Fruit fly (Drosophila melanogaster) whole organism, embryonic: ENCODE results near the gene phol.

Source experiments
- Bteb2 ChIP-seq: fragments of 200-800 bp; sonication (Bioruptor generic); optimal IDR thresholded peaks from 2 replicates; lab custom pipeline; 2016; ENCODE audit warnings: missing biosample characterization, missing genetic modification characterization
- CG10543 ChIP-seq: fragments of 200-800 bp; sonication (Bioruptor generic); optimal IDR thresholded peaks from 3 replicates; lab custom pipeline; 2017; ENCODE audit warnings: missing biosample characterization, mild to moderate bottlenecking, missing genetic modification characterization, moderate library complexity
- CG11456 ChIP-seq: fragments of 200-800 bp; sonication (Bioruptor generic); IDR thresholded peaks from 3 replicates; pipeline ENCODE4 v1.3.6; 2022; ENCODE audit warnings: missing biosample characterization, missing genetic modification characterization
- CG15073 ChIP-seq: fragments of 200-800 bp; sonication (Bioruptor generic); optimal IDR thresholded peaks from 2 replicates; lab custom pipeline; 2016; ENCODE audit warnings: missing biosample characterization, missing genetic modification characterization
- CG15696 ChIP-seq: fragments of 200-800 bp; sonication (Bioruptor generic); optimal IDR thresholded peaks from 2 replicates; lab custom pipeline; 2019; ENCODE audit warnings: missing biosample characterization, mild to moderate bottlenecking, missing genetic modification characterization, moderate library complexity
- CG16815 ChIP-seq: fragments of 200-800 bp; sonication (Bioruptor generic); optimal IDR thresholded peaks from 3 replicates; lab custom pipeline; 2017; ENCODE audit warnings: missing biosample characterization, mild to moderate bottlenecking, missing genetic modification characterization
- CG17186 ChIP-seq: fragments of 200-800 bp; sonication (Bioruptor generic); optimal IDR thresholded peaks from 3 replicates; lab custom pipeline; 2017; ENCODE audit warnings: missing biosample characterization, missing genetic modification reagents, missing genetic modification characterization
- CG17328 ChIP-seq: fragments of 200-800 bp; sonication (Bioruptor generic); IDR thresholded peaks from 2 replicates; pipeline ENCODE4 v1.3.6; 2022; ENCODE audit warnings: missing biosample characterization, missing genetic modification characterization
- CG17912 ChIP-seq: fragments of 200-800 bp; sonication (Bioruptor generic); optimal IDR thresholded peaks from 2 replicates; lab custom pipeline; 2018; ENCODE audit warnings: missing biosample characterization, mild to moderate bottlenecking, missing genetic modification characterization
- CG2202 ChIP-seq: fragments of 200-800 bp; sonication (Bioruptor generic); optimal IDR thresholded peaks from 2 replicates; lab custom pipeline; 2018; ENCODE audit warnings: missing biosample characterization, mild to moderate bottlenecking, missing genetic modification characterization
- CG30403 ChIP-seq: fragments of 200-800 bp; sonication (Bioruptor generic); optimal IDR thresholded peaks from 3 replicates; lab custom pipeline; 2016; ENCODE audit warnings: missing biosample characterization, missing genetic modification characterization
- CG30431 ChIP-seq: fragments of 200-800 bp; sonication (Bioruptor generic); optimal IDR thresholded peaks from 2 replicates; lab custom pipeline; 2017; ENCODE audit warnings: missing biosample characterization, missing genetic modification characterization
- CG3838 ChIP-seq: fragments of 200-800 bp; sonication (Bioruptor generic); optimal IDR thresholded peaks from 3 replicates; lab custom pipeline; 2016; ENCODE audit warnings: missing biosample characterization, missing genetic modification characterization
- CG3995 ChIP-seq: fragments of 200-800 bp; sonication (Bioruptor generic); optimal IDR thresholded peaks from 3 replicates; lab custom pipeline; 2016; ENCODE audit warnings: missing biosample characterization, missing genetic modification characterization
- CG5180 ChIP-seq: fragments of 200-800 bp; sonication (Bioruptor generic); optimal IDR thresholded peaks from 3 replicates; lab custom pipeline; 2017; ENCODE audit warnings: missing biosample characterization, missing genetic modification characterization, mild to moderate bottlenecking, moderate library complexity, missing genetic modification reagents
- CG6654 ChIP-seq: fragments of 200-800 bp; sonication (Bioruptor generic); optimal IDR thresholded peaks from 2 replicates; lab custom pipeline; 2017; ENCODE audit warnings: missing biosample characterization, mild to moderate bottlenecking, missing genetic modification characterization
- CG7963 ChIP-seq: fragments of 200-800 bp; sonication (Bioruptor generic); IDR thresholded peaks from 3 replicates; pipeline ENCODE4 v1.3.6; 2022; ENCODE audit warnings: missing biosample characterization, missing genetic modification characterization; ENCODE audit not compliant: partially characterized antibody
- CG7987 ChIP-seq: fragments of 200-800 bp; sonication (Bioruptor generic); optimal IDR thresholded peaks from 2 replicates; lab custom pipeline; 2018; ENCODE audit warnings: missing biosample characterization, mild to moderate bottlenecking, missing genetic modification characterization, moderate library complexity
- CG8765 ChIP-seq: fragments of 200-800 bp; sonication (Bioruptor generic); IDR thresholded peaks from 2 replicates; pipeline ENCODE4 v1.3.6; 2022; ENCODE audit warnings: missing biosample characterization, missing genetic modification characterization
- CG9437 ChIP-seq: fragments of 200-800 bp; sonication (Bioruptor generic); optimal IDR thresholded peaks from 2 replicates; lab custom pipeline; 2018; ENCODE audit warnings: missing biosample characterization, mild to moderate bottlenecking, missing genetic modification characterization
- CG9797 ChIP-seq: fragments of 200-800 bp; sonication (Bioruptor generic); optimal IDR thresholded peaks from 3 replicates; lab custom pipeline; 2018; ENCODE audit warnings: missing biosample characterization, mild to moderate bottlenecking, missing genetic modification characterization
- Dad ChIP-seq: fragments of 200-800 bp; sonication (Bioruptor generic); optimal IDR thresholded peaks from 3 replicates; lab custom pipeline; 2016; ENCODE audit warnings: missing biosample characterization, missing genetic modification characterization
- HLHmδ ChIP-seq: fragments of 200-800 bp; sonication (Bioruptor generic); optimal IDR thresholded peaks from 2 replicates; lab custom pipeline; 2018; ENCODE audit warnings: missing biosample characterization, mild to moderate bottlenecking, missing genetic modification characterization, moderate library complexity
- NC2β ChIP-seq: fragments of 200-800 bp; sonication (Bioruptor generic); optimal IDR thresholded peaks from 2 replicates; lab custom pipeline; 2016; ENCODE audit warnings: missing biosample characterization, missing genetic modification characterization
- abd-A ChIP-seq: fragments of 200-800 bp; sonication (Bioruptor generic); optimal IDR thresholded peaks from 3 replicates; lab custom pipeline; 2019; ENCODE audit warnings: missing biosample characterization, mild to moderate bottlenecking, missing genetic modification characterization, moderate library complexity
- bbx ChIP-seq: fragments of 200-800 bp; sonication (Bioruptor generic); IDR thresholded peaks from 2 replicates; pipeline ENCODE4 v1.3.6; 2022; ENCODE audit warnings: missing biosample characterization, missing genetic modification characterization; ENCODE audit not compliant: partially characterized antibody
- btn ChIP-seq: fragments of 200-800 bp; sonication (Bioruptor generic); optimal IDR thresholded peaks from 2 replicates; lab custom pipeline; 2016; ENCODE audit warnings: missing biosample characterization, missing genetic modification characterization
- chn ChIP-seq: fragments of 200-800 bp; sonication (Bioruptor generic); optimal IDR thresholded peaks from 2 replicates; lab custom pipeline; 2016; ENCODE audit warnings: missing biosample characterization, missing genetic modification characterization
- disco-r ChIP-seq: fragments of 200-800 bp; sonication (Bioruptor generic); optimal IDR thresholded peaks from 2 replicates; lab custom pipeline; 2016; ENCODE audit warnings: missing biosample characterization, missing genetic modification characterization
- exex ChIP-seq: fragments of 200-800 bp; sonication (Bioruptor generic); optimal IDR thresholded peaks from 4 replicates; lab custom pipeline; 2018; ENCODE audit warnings: missing biosample characterization, mild to moderate bottlenecking, missing genetic modification characterization, moderate library complexity
- eyg ChIP-seq: fragments of 200-800 bp; sonication (Bioruptor generic); optimal IDR thresholded peaks from 3 replicates; lab custom pipeline; 2016; ENCODE audit warnings: missing biosample characterization, missing genetic modification characterization
- gce ChIP-seq: fragments of 200-800 bp; sonication (Bioruptor generic); IDR thresholded peaks from 3 replicates; pipeline ENCODE4 v1.3.6; 2022; ENCODE audit warnings: missing biosample characterization, missing genetic modification characterization
- gcm2 ChIP-seq: fragments of 200-800 bp; sonication (Bioruptor generic); optimal IDR thresholded peaks from 2 replicates; lab custom pipeline; 2016; ENCODE audit warnings: missing biosample characterization, missing genetic modification characterization
- gsb ChIP-seq: fragments of 200-800 bp; sonication (Bioruptor generic); IDR thresholded peaks from 2 replicates; pipeline ENCODE4 v1.3.6; 2022; ENCODE audit warnings: missing biosample characterization, missing genetic modification characterization
- hth ChIP-seq: fragments of >200 bp; optimal IDR thresholded peaks from 2 replicates; lab custom pipeline; 2017; ENCODE audit warnings: inconsistent platforms
- mirr ChIP-seq: fragments of 200-800 bp; sonication (Bioruptor generic); optimal IDR thresholded peaks from 3 replicates; lab custom pipeline; 2018; ENCODE audit warnings: missing biosample characterization, mild to moderate bottlenecking, missing genetic modification characterization
- nmo ChIP-seq: fragments of 200-800 bp; sonication (Bioruptor generic); optimal IDR thresholded peaks from 2 replicates; lab custom pipeline; 2018; ENCODE audit warnings: missing biosample characterization, mild to moderate bottlenecking, missing genetic modification characterization, moderate library complexity
- nom ChIP-seq: fragments of 200-800 bp; sonication (Bioruptor generic); optimal IDR thresholded peaks from 2 replicates; lab custom pipeline; 2017; ENCODE audit warnings: missing biosample characterization, missing genetic modification characterization, mild to moderate bottlenecking, moderate library complexity, missing genetic modification reagents
- pros ChIP-seq: fragments of 200-800 bp; sonication (Bioruptor generic); optimal IDR thresholded peaks from 3 replicates; lab custom pipeline; 2019; ENCODE audit warnings: missing biosample characterization, mild to moderate bottlenecking, missing genetic modification characterization, moderate library complexity
- row ChIP-seq: fragments of 200-800 bp; sonication (Bioruptor generic); IDR thresholded peaks from 3 replicates; pipeline ENCODE4 v1.3.6; 2022; ENCODE audit warnings: missing biosample characterization, missing genetic modification characterization
- sc ChIP-seq, 3 experiments: fragments of >200 bp in 2 of 3; fragments of 200-800 bp in 1 of 3; sonication (Bioruptor generic) in 1 of 3; optimal IDR thresholded peaks; 2 replicates in 2 of 3; 3 replicates in 1 of 3; lab custom pipeline; 2017; ENCODE audit warnings: mild to moderate bottlenecking in 1 of 3, missing biosample characterization in 1 of 3, missing genetic modification characterization in 1 of 3, missing genetic modification reagents in 1 of 3
- sima ChIP-seq: fragments of 200-800 bp; sonication (Bioruptor generic); optimal IDR thresholded peaks from 2 replicates; lab custom pipeline; 2016; ENCODE audit warnings: missing biosample characterization, missing genetic modification characterization
- sqz ChIP-seq: fragments of 200-800 bp; sonication (Bioruptor generic); optimal IDR thresholded peaks from 3 replicates; lab custom pipeline; 2018; ENCODE audit warnings: missing biosample characterization, mild to moderate bottlenecking, missing genetic modification characterization
- sr ChIP-seq: fragments of 200-800 bp; sonication (Bioruptor generic); IDR thresholded peaks from 3 replicates; pipeline ENCODE4 v1.3.6; 2022; ENCODE audit warnings: missing biosample characterization, missing genetic modification characterization
- sug ChIP-seq: fragments of 200-800 bp; optimal IDR thresholded peaks from 2 replicates; lab custom pipeline; 2019; ENCODE audit warnings: missing biosample characterization, mild to moderate bottlenecking, missing genetic modification characterization, moderate library complexity
- trh ChIP-seq: fragments of 200-800 bp; sonication (Bioruptor generic); optimal IDR thresholded peaks from 2 replicates; lab custom pipeline; 2016; ENCODE audit warnings: missing biosample characterization, missing genetic modification characterization
- unc-4 ChIP-seq: fragments of 200-800 bp; sonication (Bioruptor generic); IDR thresholded peaks from 2 replicates; pipeline ENCODE4 v1.3.6; 2022; ENCODE audit warnings: missing biosample characterization, missing genetic modification characterization; ENCODE audit not compliant: partially characterized antibody
- wor ChIP-seq: fragments of 200-800 bp; sonication (Bioruptor generic); IDR thresholded peaks from 2 replicates; pipeline ENCODE4 v1.3.6; 2022; ENCODE audit warnings: missing biosample characterization, missing genetic modification characterization
- zen2 ChIP-seq: fragments of 200-800 bp; sonication (Bioruptor generic); IDR thresholded peaks from 3 replicates; pipeline ENCODE4 v1.3.6; 2022; ENCODE audit warnings: missing biosample characterization, missing genetic modification characterization; ENCODE audit not compliant: partially characterized antibody
- zfh2 ChIP-seq: fragments of 200-800 bp; sonication (Bioruptor generic); optimal IDR thresholded peaks from 2 replicates; lab custom pipeline; 2016; ENCODE audit warnings: missing biosample characterization, missing genetic modification characterization

The phol gene

DNA sequence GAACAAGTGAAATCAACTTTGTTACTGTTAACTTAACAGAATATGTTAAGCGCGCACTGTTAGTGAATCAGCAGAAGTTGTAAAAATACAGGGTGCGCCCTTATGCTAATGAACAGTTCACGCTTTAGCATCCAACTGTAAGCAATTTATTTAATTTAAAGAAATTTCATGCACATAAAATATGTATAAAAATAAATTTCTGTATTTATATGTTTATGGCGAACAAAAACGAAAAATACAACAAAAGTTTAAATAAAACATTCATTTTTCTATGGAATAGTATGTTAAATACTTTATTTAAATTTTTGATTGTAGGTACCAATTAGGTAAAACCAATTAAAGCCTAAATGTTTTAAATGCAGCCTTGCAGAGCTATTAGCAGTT lies 31.6 kb downstream of the phol start (continued):
- TF ChIP-seq nmo (peak; percentile 1), unc-4 (GFP tag; lab: Robert Waterston, UW) (no peak), row (GFP tag; lab: Robert Waterston, UW) (peak; percentile 63; the same call in 2 of the 3 replicates), CG2202 (no peak), CG9797 (GFP tag; lab: Kevin White, UChicago) (no peak), disco-r (no peak), CG17912 (no peak), sr (GFP tag; lab: Robert Waterston, UW) (no peak), CG11456 (GFP tag; lab: Robert Waterston, UW) (no peak), zfh2 (no peak), CG30403 (GFP tag; lab: Kevin White, UChicago) (peak; percentile 28), wor (GFP tag; lab: Robert Waterston, UW) (no peak), trh (no peak), gcm2 (GFP tag; lab: Kevin White, UChicago) (no peak), bbx (GFP tag; lab: Robert Waterston, UW) (no peak), sima (no peak), pros (GFP tag; lab: Kevin White, UChicago) (no peak), CG3838 (no peak), CG7987 (GFP tag; lab: Kevin White, UChicago) (no peak), CG17328 (GFP tag; lab: Robert Waterston, UW) (no peak), CG15696 (tag; lab: Kevin White, UChicago) (no peak), CG17186 (GFP tag; lab: Kevin White, UChicago) (no peak), HLHmδ (GFP tag; lab: Kevin White, UChicago) (no peak)
- TF ChIP-seq, all 482 proteins: peak for 116

DNA sequence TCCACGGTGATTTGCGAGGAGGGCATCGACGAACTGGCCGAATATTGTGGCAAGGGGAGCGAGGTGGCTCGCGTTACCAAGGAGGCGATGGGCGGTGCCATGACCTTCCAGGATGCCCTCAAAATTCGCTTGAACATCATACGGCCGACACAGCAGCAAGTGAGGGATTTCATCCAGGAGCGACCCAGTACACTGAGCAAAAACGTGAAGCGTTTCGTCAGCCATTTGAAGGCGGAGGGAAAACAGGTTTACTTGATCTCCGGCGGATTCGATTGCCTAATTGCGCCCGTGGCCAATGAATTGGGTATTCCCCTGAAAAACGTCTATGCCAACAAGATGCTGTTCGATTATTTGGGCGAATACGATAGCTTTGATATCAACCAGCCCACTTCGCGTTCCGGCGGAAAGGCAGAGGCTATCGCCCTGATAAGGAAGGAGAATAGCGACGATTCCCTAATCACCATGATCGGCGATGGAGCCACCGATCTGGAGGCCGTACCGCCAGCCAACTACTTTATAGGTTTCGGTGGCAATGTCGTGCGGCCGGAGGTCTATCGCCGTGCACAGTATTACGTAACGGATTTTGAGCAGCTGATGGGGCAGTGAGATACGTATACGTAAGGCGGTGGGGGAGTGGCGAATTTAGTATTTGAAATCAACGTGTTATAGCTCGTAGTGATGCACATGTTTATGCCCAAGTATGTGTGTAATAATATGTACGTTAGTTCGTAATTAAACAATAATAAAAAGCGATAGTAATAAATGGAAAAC lies 32.1 kb downstream of the phol start:
- TF ChIP-seq Bteb2 (no peak), sc (optimal IDR thresholded peaks at IDR 0.05; lab: Kevin White, UChicago) (no peak), sc (GFP tag; optimal IDR thresholded peaks at IDR 0.05; lab: Kevin White, UChicago) (no peak), sqz (GFP tag; lab: Kevin White, UChicago) (no peak), CG15073 (no peak), CG8765 (GFP tag; lab: Robert Waterston, UW) (no peak), gsb (GFP tag; lab: Robert Waterston, UW) (no peak), abd-A (peak; percentile 4), mirr (peak; percentile 37), Dad (GFP tag; lab: Kevin White, UChicago) (no peak), CG5180 (GFP tag; lab: Kevin White, UChicago) (no peak), CG9437 (GFP tag; lab: Kevin White, UChicago) (peak; percentile 98), NC2β (GFP tag; lab: Kevin White, UChicago) (no peak), CG16815 (no peak), CG10543 (GFP tag; lab: Kevin White, UChicago) (peak; percentile 35), chn (GFP tag; lab: Kevin White, UChicago) (no peak), CG3995 (GFP tag; lab: Kevin White, UChicago) (no peak), sima (no peak), nom (no peak), sug (tag; lab: Kevin White, UChicago) (peak; percentile 79), eyg (GFP tag; lab: Kevin White, UChicago) (no peak), btn (GFP tag; lab: Kevin White, UChicago) (no peak), CG6654 (GFP tag; lab: Kevin White, UChicago) (no peak), gce (GFP tag; lab: Robert Waterston, UW) (no peak), CG7963 (GFP tag; lab: Robert Waterston, UW) (no peak), exex (tag; lab: Kevin White, UChicago) (peak; percentile 61), hth (lab: Kevin White, UChicago) (no peak), CG30431 (no peak), zen2 (GFP tag; lab: Robert Waterston, UW) (no peak)
